Worm (Caenorhabditis elegans) whole organism, L1 larva: Measurements from ENCODE around the gene R05H11.1.

Experiments used
- C04F5.9 ChIP-seq: sonication (generic microtip); optimal IDR thresholded peaks from 2 replicates; lab custom pipeline; 2016; ENCODE audit warnings: missing genetic modification characterization, missing compliant biosample characterization
- F16B12.6 ChIP-seq: fragments of 150-350 bp; optimal IDR thresholded peaks from 2 replicates; lab custom pipeline; 2014; ENCODE audit warnings: missing biosample characterization, missing genetic modification characterization
- ama-1 ChIP-seq: fragments of 150-350 bp; optimal IDR thresholded peaks from 2 replicates; lab custom pipeline; 2014
- ceh-90 ChIP-seq: sonication (generic microtip); optimal IDR thresholded peaks from 2 replicates; lab custom pipeline; 2016; ENCODE audit warnings: missing genetic modification characterization, missing compliant biosample characterization
- dsc-1 ChIP-seq: sonication (generic microtip); optimal IDR thresholded peaks from 2 replicates; lab custom pipeline; 2016; ENCODE audit warnings: mild to moderate bottlenecking, missing genetic modification characterization, missing compliant biosample characterization
- efl-1 ChIP-seq, 4 experiments: fragments of 150-350 bp; optimal IDR thresholded peaks in 3 of 4; peaks in 1 of 4; 1 replicate in 1 of 4; 2 replicates in 3 of 4; lab custom pipeline; 2014; ENCODE audit warnings: missing biosample characterization in 2 of 4, missing genetic modification characterization in 2 of 4, missing genetic modification reagents in 2 of 4
- egl-13 ChIP-seq: sonication (generic microtip); optimal IDR thresholded peaks from 2 replicates; lab custom pipeline; 2016; ENCODE audit warnings: missing genotype, missing genetic modification reagents, missing genetic modification characterization, missing compliant biosample characterization
- egl-27 ChIP-seq, 2 experiments: fragments of 150-350 bp in 1 of 2; sonication (generic microtip); optimal IDR thresholded peaks; 3 replicates each; lab custom pipeline; 2017 to 2018; ENCODE audit warnings: missing biosample characterization in 2 of 2, missing genetic modification characterization in 2 of 2, missing genetic modification reagents in 2 of 2
- elt-2 ChIP-seq: sonication (generic microtip); optimal IDR thresholded peaks from 2 replicates; lab custom pipeline; 2016; ENCODE audit warnings: missing genetic modification characterization, mild to moderate bottlenecking, inconsistent platforms, missing compliant biosample characterization, missing genetic modification reagents
- hlh-17 ChIP-seq: fragments of 200-800 bp; sonication (Bioruptor generic); optimal IDR thresholded peaks from 2 replicates; lab custom pipeline; 2018; ENCODE audit warnings: missing genetic modification characterization, mild to moderate bottlenecking, missing compliant biosample characterization, moderate library complexity, borderline replicate concordance
- jun-1 ChIP-seq: fragments of 150-350 bp; optimal IDR thresholded peaks from 2 replicates; lab custom pipeline; 2014; ENCODE audit warnings: missing biosample characterization, missing genetic modification reagents, missing genetic modification characterization
- lin-14 ChIP-seq: fragments of 200-800 bp; sonication (Bioruptor generic); optimal IDR thresholded peaks from 2 replicates; lab custom pipeline; 2018; ENCODE audit warnings: mild to moderate bottlenecking, missing genetic modification characterization, moderate library complexity, missing compliant biosample characterization
- lin-15B ChIP-seq: fragments of 150-350 bp; sonication (generic microtip); optimal IDR thresholded peaks from 3 replicates; lab custom pipeline; 2014; ENCODE audit warnings: missing biosample characterization, missing genetic modification characterization
- lin-35 ChIP-seq, 2 experiments: fragments of 150-350 bp; optimal IDR thresholded peaks; 2 replicates each; lab custom pipeline; 2014; ENCODE audit warnings: missing biosample characterization in 2 of 2, missing genetic modification characterization in 2 of 2, missing genetic modification reagents in 2 of 2
- lir-3 ChIP-seq: sonication (generic microtip); optimal IDR thresholded peaks from 2 replicates; lab custom pipeline; 2016; ENCODE audit warnings: mild to moderate bottlenecking, missing genetic modification characterization, moderate library complexity, missing compliant biosample characterization; ENCODE audit not compliant: poor library complexity
- mdl-1 ChIP-seq, 2 experiments: fragments of 150-350 bp; optimal IDR thresholded peaks; 2 replicates each; lab custom pipeline; 2014 to 2017; ENCODE audit warnings: missing biosample characterization in 2 of 2, missing genetic modification characterization in 2 of 2, inconsistent platforms in 1 of 2
- nhr-237 ChIP-seq: fragments of 150-350 bp; optimal IDR thresholded peaks from 2 replicates; lab custom pipeline; 2014; ENCODE audit warnings: missing biosample characterization, missing genetic modification characterization
- nhr-71 ChIP-seq: sonication (generic microtip); optimal IDR thresholded peaks from 2 replicates; lab custom pipeline; 2016; ENCODE audit warnings: mild to moderate bottlenecking, missing genetic modification characterization, moderate library complexity, missing compliant biosample characterization
- nhr-77 ChIP-seq: fragments of 150-350 bp; optimal IDR thresholded peaks from 2 replicates; lab custom pipeline; 2014; ENCODE audit warnings: missing biosample characterization, missing genetic modification characterization
- nhr-85 ChIP-seq: sonication (generic microtip); peaks from one replicate; lab custom pipeline; 2016; ENCODE audit warnings: missing genetic modification characterization, inconsistent platforms, missing compliant biosample characterization
- pqm-1 ChIP-seq: sonication (generic microtip); optimal IDR thresholded peaks from 3 replicates; lab custom pipeline; 2017; ENCODE audit warnings: missing biosample characterization, missing genetic modification characterization
- rnt-1 ChIP-seq: sonication (generic microtip); optimal IDR thresholded peaks from 2 replicates; lab custom pipeline; 2016; ENCODE audit warnings: mild to moderate bottlenecking, missing genetic modification characterization, moderate library complexity, missing compliant biosample characterization
- sptf-1 ChIP-seq: fragments of 150-350 bp; optimal IDR thresholded peaks from 2 replicates; lab custom pipeline; 2014; ENCODE audit warnings: missing biosample characterization, missing genetic modification characterization
- swsn-7 ChIP-seq: sonication (generic microtip); optimal IDR thresholded peaks from 2 replicates; lab custom pipeline; 2016; ENCODE audit warnings: missing genetic modification characterization, missing compliant biosample characterization
- tbx-2 ChIP-seq: sonication (generic microtip); optimal IDR thresholded peaks from 2 replicates; lab custom pipeline; 2016; ENCODE audit warnings: missing genetic modification characterization, missing compliant biosample characterization
- unc-86 ChIP-seq: sonication (generic microtip); optimal IDR thresholded peaks from 2 replicates; lab custom pipeline; 2016; ENCODE audit warnings: missing genetic modification characterization, missing compliant biosample characterization
- unc-98 ChIP-seq: fragments of 200-800 bp; sonication (Bioruptor generic); IDR thresholded peaks from 2 replicates; pipeline ENCODE4 v1.3.6; 2022; ENCODE audit warnings: missing genetic modification characterization, missing compliant biosample characterization
- vab-15 ChIP-seq: sonication (generic microtip); optimal IDR thresholded peaks from 2 replicates; lab custom pipeline; 2017; ENCODE audit warnings: missing genotype, mild to moderate bottlenecking, missing genetic modification characterization, missing compliant biosample characterization
- xbp-1 ChIP-seq: sonication (generic microtip); optimal IDR thresholded peaks from 2 replicates; lab custom pipeline; 2016; ENCODE audit warnings: missing genetic modification characterization, missing compliant biosample characterization
- zip-4 ChIP-seq: fragments of 200-800 bp; sonication (Bioruptor generic); optimal IDR thresholded peaks from 2 replicates; lab custom pipeline; 2018; ENCODE audit warnings: mild to moderate bottlenecking, missing genetic modification characterization, moderate library complexity, missing compliant biosample characterization

R05H11.1 gene

ce11 chrIII:6816930-6817329 is 21.5 kb downstream of the R05H11.1 start, which contains the start of gene F28F5.4:
F28F5.4 (minus strand) TSS chrIII:6817033.
- TF ChIP-seq nhr-237 (tag; lab: Kevin White, UChicago) (no peak), C04F5.9 (tag; lab: Kevin White, UChicago) (no peak), F16B12.6 (tag; lab: Kevin White, UChicago) (no peak), lir-3 (no peak), nhr-77 (tag; lab: Kevin White, UChicago) (no peak), efl-1 (optimal IDR thresholded peaks at IDR 0.05; lab: Kevin White, UChicago) (no peak), efl-1 (GFP tag; optimal IDR thresholded peaks at IDR 0.05 in 1 of 2; lab: Kevin White, UChicago) (peak in 1 of 2 experiments; percentile 83), vab-15 (no peak), swsn-7 (tag; lab: Kevin White, UChicago) (no peak), hlh-17 (GFP tag; lab: Kevin White, UChicago) (no peak), egl-27 (tag; optimal IDR thresholded peaks at IDR 0.05; lab: Kevin White, UChicago) (no peak), nhr-85 (peak; percentile 16), unc-98 (GFP tag; lab: Robert Waterston, UW) (no peak)

- TF ChIP-seq elt-2 (tag; lab: Kevin White, UChicago) (peak; percentile 74), sptf-1 (tag; lab: Kevin White, UChicago) (no peak)
- TF ChIP-seq, all 84 proteins: peak for 1
Measured at ce11 chrIII:6818037-6818436, 22.6 kb downstream of the R05H11.1 start.

- no peak for TF ChIP-seq egl-13 (tag; lab: Kevin White, UChicago)
- TF ChIP-seq efl-1 (optimal IDR thresholded peaks at IDR 0.05; lab: Kevin White, UChicago), result no peak
- TF ChIP-seq efl-1 (GFP tag; optimal IDR thresholded peaks at IDR 0.05 in 1 of 2; lab: Kevin White, UChicago), result peak in 1 of 2 experiments; percentile 25
- no peak for TF ChIP-seq zip-4
- TF ChIP-seq mdl-1 (tag; optimal IDR thresholded peaks at IDR 0.05; lab: Kevin White, UChicago), result peak in 1 of 2 experiments; percentile 26
- no peak for TF ChIP-seq vab-15
- no peak for TF ChIP-seq ceh-90
- TF ChIP-seq elt-2 (tag; lab: Kevin White, UChicago), result peak; percentile 91
- no peak for TF ChIP-seq unc-98 (GFP tag; lab: Robert Waterston, UW)
- TF ChIP-seq lin-15B, result no peak
- no peak for TF ChIP-seq ama-1
- no peak for TF ChIP-seq jun-1
- TF ChIP-seq lin-35 (GFP tag; optimal IDR thresholded peaks at IDR 0.05; lab: Kevin White, UChicago), result peak in 1 of 2 experiments; percentile 19
- TF ChIP-seq pqm-1, result peak; percentile 62
- TF ChIP-seq nhr-71 (tag; lab: Kevin White, UChicago), result no peak
- no peak for TF ChIP-seq tbx-2 (tag; lab: Kevin White, UChicago)
Measured at ce11 chrIII:6819322-6819901, 24.0 kb downstream of the R05H11.1 start, which contains the start of gene F28F5.6. F28F5.6 (minus strand) TSS chrIII:6819372.

ce11 chrIII:6820343-6820985 is 25.0 kb downstream of the R05H11.1 start, which contains the start of gene ten-1:
ten-1 (plus strand) TSS chrIII:6820935.
- TF ChIP-seq xbp-1 (tag; lab: Kevin White, UChicago) (no peak), lin-14 (GFP tag; lab: Kevin White, UChicago) (peak; percentile 70), sptf-1 (tag; lab: Kevin White, UChicago) (no peak), rnt-1 (tag; lab: Kevin White, UChicago) (peak; percentile 45)

DNA sequence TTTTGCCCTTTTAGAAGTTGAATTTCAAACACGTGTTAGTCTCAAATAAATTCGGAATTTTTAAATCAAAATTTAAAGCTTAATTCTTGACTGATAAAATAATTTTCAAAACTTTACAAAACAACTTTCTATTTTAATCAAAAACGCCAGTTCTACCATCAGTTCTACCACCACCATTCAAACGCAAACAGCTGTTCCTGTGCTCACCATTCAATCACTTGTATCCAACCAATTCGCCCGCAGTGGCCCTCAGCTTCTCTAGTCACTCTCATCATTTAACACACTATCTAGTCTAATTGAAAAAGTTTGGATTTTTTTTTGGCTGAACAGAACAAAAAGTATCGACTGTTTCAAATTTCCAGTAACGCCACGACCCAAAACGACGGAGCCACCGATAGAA is 27.4 kb downstream of the R05H11.1 start:
- peak; percentile 28 for TF ChIP-seq dsc-1
- TF ChIP-seq unc-86, result no peak
- peak; percentile 25 for TF ChIP-seq rnt-1 (tag; lab: Kevin White, UChicago)
- peak; percentile 12 for TF ChIP-seq lin-14 (GFP tag; lab: Kevin White, UChicago)
- TF ChIP-seq, all 84 proteins: peak for 3
